In the genomic region with DNA sequence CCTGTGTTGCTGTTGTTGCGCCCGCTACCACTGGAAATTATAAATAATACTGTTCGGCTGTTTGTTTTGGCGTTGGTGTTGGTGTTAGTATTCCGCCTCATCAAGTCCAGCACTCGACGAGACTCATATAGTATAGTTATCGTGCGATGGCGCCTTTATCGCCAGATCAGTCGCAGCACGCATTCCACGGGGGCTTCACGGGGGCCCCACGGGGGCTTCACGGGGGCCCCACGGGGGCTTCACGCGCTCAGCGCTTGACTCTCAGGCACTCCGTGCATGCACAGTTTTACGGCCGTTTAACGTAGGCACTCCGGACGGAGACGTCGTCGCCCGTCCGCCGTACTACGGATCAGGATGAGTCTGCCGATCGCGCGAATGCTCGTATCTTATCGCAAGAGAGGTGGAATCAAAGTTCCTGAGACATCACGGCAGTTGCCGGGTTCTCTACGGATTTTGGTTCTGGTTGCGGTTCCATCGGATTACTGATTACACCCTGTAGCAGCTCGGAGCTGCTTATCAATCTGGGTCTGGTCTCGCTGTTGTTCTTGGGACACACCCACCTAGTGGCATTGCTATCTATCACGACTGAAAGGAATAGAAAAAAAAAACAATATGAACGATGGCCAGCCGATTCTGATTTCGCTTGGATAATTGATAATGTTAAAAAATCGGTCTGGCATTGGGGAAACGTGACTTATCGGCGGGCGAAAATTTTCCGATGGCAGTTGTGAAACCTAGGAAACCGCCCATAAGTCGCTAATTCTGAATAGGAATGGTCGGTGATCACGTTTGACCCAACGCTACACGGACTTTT, we compare ENCODE assay signal across 1 fruit fly cellular context.
TF ChIP-seq lines count a peak whose summit lies in the region.

No protein-coding gene starts in this region.

TF ChIP-seq in whole organism, embryonic, 481 proteins besides CTCF, POLR2A, EP300 and RAD21 (continued from another document):
- TF ChIP-seq CG7556 (GFP tag; optimal IDR thresholded peaks at IDR 0.05; lab: Kevin White, UChicago) (no peak), sug (tag; optimal IDR thresholded peaks at IDR 0.05; lab: Kevin White, UChicago) (peak; percentile 100), unpg (GFP tag; optimal IDR thresholded peaks at IDR 0.05; lab: Kevin White, UChicago) (no peak), kah (GFP tag; optimal IDR thresholded peaks at IDR 0.05; lab: Kevin White, UChicago) (no peak), CG16779 (GFP tag; IDR thresholded peaks at IDR 0.05; lab: Robert Waterston, UW) (0 out of 2 replicates have a peak, but pooled peaks have one; percentile 43), CG34376 (GFP tag; optimal IDR thresholded peaks at IDR 0.05; lab: Kevin White, UChicago) (peak; percentile 97), tup (GFP tag; optimal IDR thresholded peaks at IDR 0.05; lab: Kevin White, UChicago) (no peak), chinmo (GFP tag; IDR thresholded peaks at IDR 0.05; lab: Robert Waterston, UW; ENCODE audit: partially characterized antibody) (0 out of 4 replicates have a peak, but pooled peaks have one; percentile 36), ac (GFP tag; optimal IDR thresholded peaks at IDR 0.05; lab: Kevin White, UChicago) (no peak), row (GFP tag; IDR thresholded peaks at IDR 0.05; lab: Robert Waterston, UW) (peak; percentile 35; the same call in 1 of the 3 replicates), Dip2 (GFP tag; IDR thresholded peaks at IDR 0.05; lab: Robert Waterston, UW) (no peak), vfl (GFP tag; optimal IDR thresholded peaks at IDR 0.05; lab: Kevin White, UChicago) (no peak), Dbx (GFP tag; IDR thresholded peaks at IDR 0.05; lab: Robert Waterston, UW) (peak; percentile 18; the same call in 1 of the 3 replicates), CG2199 (GFP tag; IDR thresholded peaks at IDR 0.05; lab: Robert Waterston, UW) (peak; percentile 83; the same call in 2 of the 3 replicates), mirr (GFP tag; optimal IDR thresholded peaks at IDR 0.05; lab: Kevin White, UChicago) (peak; percentile 85), Nf-YC (tag; optimal IDR thresholded peaks at IDR 0.05; lab: Kevin White, UChicago) (peak; percentile 22), CG18476 (GFP tag; optimal IDR thresholded peaks at IDR 0.05; lab: Kevin White, UChicago) (peak; percentile 93), Nf-YB (GFP tag; optimal IDR thresholded peaks at IDR 0.05; lab: Kevin White, UChicago) (peak; percentile 0), CG18599 (GFP tag; optimal IDR thresholded peaks at IDR 0.05; lab: Kevin White, UChicago) (peak; percentile 68), CG8924 (tag; optimal IDR thresholded peaks at IDR 0.05; lab: Kevin White, UChicago) (no peak), Six4 (GFP tag; optimal IDR thresholded peaks at IDR 0.05; lab: Kevin White, UChicago) (no peak), CG6254 (GFP tag; optimal IDR thresholded peaks at IDR 0.05; lab: Kevin White, UChicago) (peak; percentile 39), HmgZ (tag; optimal IDR thresholded peaks at IDR 0.05; lab: Kevin White, UChicago) (peak; percentile 30), D (optimal IDR thresholded peaks at IDR 0.05; lab: Kevin White, UChicago) (no peak), D (GFP tag; optimal IDR thresholded peaks at IDR 0.05; lab: Kevin White, UChicago) (no peak), Deaf1 (tag; optimal IDR thresholded peaks at IDR 0.05; lab: Kevin White, UChicago) (peak; percentile 74), exex (tag; optimal IDR thresholded peaks at IDR 0.05; lab: Kevin White, UChicago) (peak; percentile 78), stc (GFP tag; IDR thresholded peaks at IDR 0.05; lab: Robert Waterston, UW) (no peak), lilli (GFP tag; optimal IDR thresholded peaks at IDR 0.05; lab: Kevin White, UChicago) (peak; percentile 4), CG12744 (GFP tag; optimal IDR thresholded peaks at IDR 0.05; lab: Kevin White, UChicago) (no peak), cg (GFP tag; optimal IDR thresholded peaks at IDR 0.05; lab: Kevin White, UChicago) (peak; percentile 39), CG15514 (GFP tag; optimal IDR thresholded peaks at IDR 0.05; lab: Kevin White, UChicago) (peak; percentile 33), ATbp (GFP tag; optimal IDR thresholded peaks at IDR 0.05; lab: Kevin White, UChicago) (peak; percentile 6), CG14050 (GFP tag; IDR thresholded peaks at IDR 0.05; lab: Robert Waterston, UW) (no peak), CG6813 (GFP tag; optimal IDR thresholded peaks at IDR 0.05; lab: Kevin White, UChicago) (peak; percentile 18), sens-2 (GFP tag; IDR thresholded peaks at IDR 0.05; lab: Robert Waterston, UW) (peak; percentile 62; the same call in 1 of the 2 replicates), CG6854 (GFP tag; optimal IDR thresholded peaks at IDR 0.05; lab: Kevin White, UChicago) (peak; percentile 35), Atf-2 (GFP tag; optimal IDR thresholded peaks at IDR 0.05; lab: Kevin White, UChicago) (no peak), MTF-1 (GFP tag; optimal IDR thresholded peaks at IDR 0.05; lab: Kevin White, UChicago; ENCODE audit: borderline replicate concordance) (peak; percentile 72), Meics (GFP tag; optimal IDR thresholded peaks at IDR 0.05; lab: Kevin White, UChicago) (peak; percentile 33), D19B (GFP tag; optimal IDR thresholded peaks at IDR 0.05; lab: Kevin White, UChicago) (no peak), Pdp1 (GFP tag; optimal IDR thresholded peaks at IDR 0.05; lab: Kevin White, UChicago) (no peak), Hand (GFP tag; optimal IDR thresholded peaks at IDR 0.05; lab: Kevin White, UChicago) (peak; percentile 24), CG4328 (GFP tag; optimal IDR thresholded peaks at IDR 0.05; lab: Kevin White, UChicago) (peak; percentile 27), GATAe (GFP tag; conservative IDR thresholded peaks at IDR 0.05; lab: Robert Waterston, UW) (peak; percentile 96), Vsx1 (GFP tag; optimal IDR thresholded peaks at IDR 0.05; lab: Kevin White, UChicago) (no peak), ewg (GFP tag; optimal IDR thresholded peaks at IDR 0.05; lab: Kevin White, UChicago) (no peak), Ptx1 (GFP tag; IDR thresholded peaks at IDR 0.05; lab: Robert Waterston, UW) (0 out of 2 replicates have a peak, but pooled peaks have one; percentile 20), al (GFP tag; IDR thresholded peaks at IDR 0.05; lab: Robert Waterston, UW) (no peak), caup (GFP tag; optimal IDR thresholded peaks at IDR 0.05; lab: Kevin White, UChicago; ENCODE audit: severe bottlenecking) (peak; percentile 12), ftz-f1 (GFP tag; optimal IDR thresholded peaks at IDR 0.05; lab: Kevin White, UChicago) (peak; percentile 25), aop (GFP tag; IDR thresholded peaks at IDR 0.05; lab: Robert Waterston, UW) (no peak), HLH54F (GFP tag; optimal IDR thresholded peaks at IDR 0.05; lab: Kevin White, UChicago) (no peak), yki (optimal IDR thresholded peaks at IDR 0.05; lab: Kevin White, UChicago) (no peak), shn (GFP tag; optimal IDR thresholded peaks at IDR 0.05; lab: Kevin White, UChicago) (no peak), zf30C (GFP tag; optimal IDR thresholded peaks at IDR 0.05; lab: Kevin White, UChicago) (no peak), CG7987 (GFP tag; optimal IDR thresholded peaks at IDR 0.05; lab: Kevin White, UChicago) (peak; percentile 100), Lhr (GFP tag; optimal IDR thresholded peaks at IDR 0.05; lab: Kevin White, UChicago) (no peak), Hmr (GFP tag; optimal IDR thresholded peaks at IDR 0.05; lab: Kevin White, UChicago) (peak; percentile 9), Rfx (GFP tag; IDR thresholded peaks at IDR 0.05; lab: Robert Waterston, UW) (peak; percentile 10; the same call in 1 of the 2 replicates), cwo (GFP tag; optimal IDR thresholded peaks at IDR 0.05; lab: Kevin White, UChicago) (peak; percentile 99), Drgx (GFP tag; IDR thresholded peaks at IDR 0.05; lab: Robert Waterston, UW) (0 out of 2 replicates have a peak, but pooled peaks have one; percentile 17), Nf-YA (GFP tag; IDR thresholded peaks at IDR 0.05; lab: Robert Waterston, UW) (no peak), ab (GFP tag; optimal IDR thresholded peaks at IDR 0.05; lab: Kevin White, UChicago) (no peak), CG31365 (tag; optimal IDR thresholded peaks at IDR 0.05; lab: Kevin White, UChicago) (no peak), CG33557 (GFP tag; optimal IDR thresholded peaks at IDR 0.05; lab: Kevin White, UChicago) (no peak), nmo (GFP tag; optimal IDR thresholded peaks at IDR 0.05; lab: Kevin White, UChicago) (no peak), sd (tag; optimal IDR thresholded peaks at IDR 0.05; lab: Kevin White, UChicago) (peak; percentile 100), YL-1 (GFP tag; optimal IDR thresholded peaks at IDR 0.05; lab: Kevin White, UChicago) (no peak), psq (GFP tag; optimal IDR thresholded peaks at IDR 0.05; lab: Kevin White, UChicago) (no peak), schlank (tag; optimal IDR thresholded peaks at IDR 0.05; lab: Kevin White, UChicago) (peak; percentile 10), btn (GFP tag; optimal IDR thresholded peaks at IDR 0.05; lab: Kevin White, UChicago) (no peak), Hr78 (GFP tag; optimal IDR thresholded peaks at IDR 0.05; lab: Kevin White, UChicago) (no peak), CG10543 (GFP tag; optimal IDR thresholded peaks at IDR 0.05; lab: Kevin White, UChicago) (peak; percentile 97), CG5953 (GFP tag; IDR thresholded peaks at IDR 0.05; lab: Robert Waterston, UW) (no peak), Hey (tag; optimal IDR thresholded peaks at IDR 0.05; lab: Kevin White, UChicago) (peak; percentile 66)
TF ChIP-seq in whole organism, embryonic: peak in this region for 63.
